Fruit fly (Drosophila melanogaster) whole organism, embryonic: ENCODE results near the gene Dfd.

Source experiments
- Bdp1 ChIP-seq: fragments of 200-800 bp; sonication (Bioruptor generic); optimal IDR thresholded peaks from 3 replicates; lab custom pipeline; 2016; ENCODE audit warnings: missing biosample characterization, missing genetic modification characterization
- CG10267 ChIP-seq: fragments of 200-800 bp; sonication (Bioruptor generic); optimal IDR thresholded peaks from 2 replicates; lab custom pipeline; 2018; ENCODE audit warnings: missing biosample characterization, mild to moderate bottlenecking, missing genetic modification characterization, moderate library complexity
- CG10543 ChIP-seq: fragments of 200-800 bp; sonication (Bioruptor generic); optimal IDR thresholded peaks from 3 replicates; lab custom pipeline; 2017; ENCODE audit warnings: missing biosample characterization, mild to moderate bottlenecking, missing genetic modification characterization, moderate library complexity
- CG12391 ChIP-seq: fragments of 200-800 bp; sonication (Bioruptor generic); optimal IDR thresholded peaks from 3 replicates; lab custom pipeline; 2018; ENCODE audit warnings: missing biosample characterization, mild to moderate bottlenecking, missing genetic modification characterization, moderate library complexity
- CG1602 ChIP-seq: fragments of 200-800 bp; sonication (Bioruptor generic); optimal IDR thresholded peaks from 3 replicates; lab custom pipeline; 2016; ENCODE audit warnings: missing biosample characterization, missing genetic modification characterization
- CG1792 ChIP-seq: fragments of 200-800 bp; sonication (Bioruptor generic); optimal IDR thresholded peaks from 2 replicates; lab custom pipeline; 2016; ENCODE audit warnings: missing biosample characterization, missing genetic modification characterization
- CG2129 ChIP-seq: fragments of 200-800 bp; sonication (Bioruptor generic); IDR thresholded peaks from 2 replicates; pipeline ENCODE4 v1.3.6; 2022; ENCODE audit warnings: missing biosample characterization, missing genetic modification characterization; ENCODE audit not compliant: partially characterized antibody
- CG2202 ChIP-seq: fragments of 200-800 bp; sonication (Bioruptor generic); optimal IDR thresholded peaks from 2 replicates; lab custom pipeline; 2018; ENCODE audit warnings: missing biosample characterization, mild to moderate bottlenecking, missing genetic modification characterization
- CG31365 ChIP-seq: fragments of 200-800 bp; sonication (Bioruptor generic); optimal IDR thresholded peaks from 2 replicates; lab custom pipeline; 2018; ENCODE audit warnings: missing biosample characterization, mild to moderate bottlenecking, missing genetic modification characterization
- CG33557 ChIP-seq: fragments of 200-800 bp; sonication (Bioruptor generic); optimal IDR thresholded peaks from 2 replicates; lab custom pipeline; 2019; ENCODE audit warnings: missing biosample characterization, mild to moderate bottlenecking, missing genetic modification characterization, moderate library complexity
- CG34224 ChIP-seq: fragments of 200-800 bp; sonication (Bioruptor generic); IDR thresholded peaks from 3 replicates; pipeline ENCODE4 v1.3.6; 2022; ENCODE audit warnings: missing biosample characterization, missing genetic modification characterization; ENCODE audit not compliant: partially characterized antibody
- CG5180 ChIP-seq: fragments of 200-800 bp; sonication (Bioruptor generic); optimal IDR thresholded peaks from 3 replicates; lab custom pipeline; 2017; ENCODE audit warnings: missing biosample characterization, missing genetic modification characterization, mild to moderate bottlenecking, moderate library complexity, missing genetic modification reagents
- CG6683 ChIP-seq: fragments of 200-800 bp; sonication (Bioruptor generic); optimal IDR thresholded peaks from 2 replicates; lab custom pipeline; 2017; ENCODE audit warnings: missing biosample characterization, mild to moderate bottlenecking, missing genetic modification characterization, missing genetic modification reagents
- CG6689 ChIP-seq: fragments of 200-800 bp; sonication (Bioruptor generic); IDR thresholded peaks from 2 replicates; pipeline ENCODE4 v1.3.6; 2022; ENCODE audit warnings: missing biosample characterization, missing genetic modification characterization
- CG6765 ChIP-seq: fragments of 200-800 bp; sonication (Bioruptor generic); optimal IDR thresholded peaks from 3 replicates; lab custom pipeline; 2017; ENCODE audit warnings: missing biosample characterization, mild to moderate bottlenecking, missing genetic modification characterization
- CG7839 ChIP-seq: fragments of 200-800 bp; sonication (Bioruptor generic); optimal IDR thresholded peaks from 3 replicates; lab custom pipeline; 2018; ENCODE audit warnings: missing biosample characterization, mild to moderate bottlenecking, missing genetic modification characterization, moderate library complexity
- CG7928 ChIP-seq: fragments of 200-800 bp; sonication (Bioruptor generic); optimal IDR thresholded peaks from 2 replicates; lab custom pipeline; 2017; ENCODE audit warnings: missing biosample characterization, mild to moderate bottlenecking, missing genetic modification characterization
- CTCF ChIP-seq: fragments of 200-800 bp; sonication (Bioruptor generic); optimal IDR thresholded peaks from 2 replicates; lab custom pipeline; 2017; ENCODE audit warnings: missing biosample characterization, mild to moderate bottlenecking, missing genetic modification characterization, moderate library complexity
- CkIIα-i1 ChIP-seq: fragments of 200-800 bp; sonication (Bioruptor generic); IDR thresholded peaks from 2 replicates; pipeline ENCODE4 v1.3.6; 2022; ENCODE audit warnings: missing biosample characterization, missing genetic modification characterization
- Ets65A ChIP-seq: fragments of 200-800 bp; sonication (Bioruptor generic); peaks from one replicate; lab custom pipeline; 2016; ENCODE audit warnings: missing biosample characterization, missing genetic modification characterization
- H15 ChIP-seq: fragments of 200-800 bp; sonication (Bioruptor generic); IDR thresholded peaks from 3 replicates; pipeline ENCODE4 v1.3.6; 2022; ENCODE audit warnings: missing biosample characterization, missing genetic modification characterization
- Hmx ChIP-seq: fragments of 200-800 bp; sonication (Bioruptor generic); optimal IDR thresholded peaks from 2 replicates; lab custom pipeline; 2016; ENCODE audit warnings: missing biosample characterization, missing genetic modification characterization
- Hr3 ChIP-seq: fragments of 200-800 bp; sonication (Bioruptor generic); optimal IDR thresholded peaks from 3 replicates; lab custom pipeline; 2016; ENCODE audit warnings: missing biosample characterization, missing genetic modification characterization
- MESR4 ChIP-seq: fragments of 200-800 bp; sonication (Bioruptor generic); optimal IDR thresholded peaks from 2 replicates; lab custom pipeline; 2018; ENCODE audit warnings: missing biosample characterization, mild to moderate bottlenecking, missing genetic modification characterization, moderate library complexity
- NC2α ChIP-seq: fragments of 200-800 bp; sonication (Bioruptor generic); optimal IDR thresholded peaks from 2 replicates; lab custom pipeline; 2016; ENCODE audit warnings: missing biosample characterization, missing genetic modification characterization
- Poxn ChIP-seq: fragments of 200-800 bp; sonication (Bioruptor generic); IDR thresholded peaks from 2 replicates; pipeline ENCODE4 v1.3.6; 2022; ENCODE audit warnings: missing biosample characterization, missing genetic modification characterization
- Scr ChIP-seq: fragments of 200-800 bp; sonication (Bioruptor generic); IDR thresholded peaks from 2 replicates; pipeline ENCODE4 v1.3.6; 2022; ENCODE audit warnings: missing biosample characterization, missing genetic modification characterization; ENCODE audit not compliant: partially characterized antibody
- Taf1 ChIP-seq: fragments of 200-800 bp; sonication (Bioruptor generic); IDR thresholded peaks from 2 replicates; pipeline ENCODE4 v1.3.6; 2022; ENCODE audit warnings: missing biosample characterization, missing genetic modification characterization
- abd-A ChIP-seq: fragments of 200-800 bp; sonication (Bioruptor generic); optimal IDR thresholded peaks from 3 replicates; lab custom pipeline; 2019; ENCODE audit warnings: missing biosample characterization, mild to moderate bottlenecking, missing genetic modification characterization, moderate library complexity
- btn ChIP-seq: fragments of 200-800 bp; sonication (Bioruptor generic); optimal IDR thresholded peaks from 2 replicates; lab custom pipeline; 2016; ENCODE audit warnings: missing biosample characterization, missing genetic modification characterization
- crc ChIP-seq: fragments of 200-800 bp; sonication (Bioruptor generic); optimal IDR thresholded peaks from 2 replicates; lab custom pipeline; 2016; ENCODE audit warnings: missing biosample characterization, missing genetic modification characterization
- crol ChIP-seq: fragments of 200-800 bp; sonication (Bioruptor generic); IDR thresholded peaks from 2 replicates; pipeline ENCODE4 v1.3.6; 2022; ENCODE audit warnings: missing biosample characterization, missing genetic modification characterization
- gem ChIP-seq: fragments of 200-800 bp; sonication (Bioruptor generic); optimal IDR thresholded peaks from 2 replicates; lab custom pipeline; 2019; ENCODE audit warnings: missing biosample characterization, mild to moderate bottlenecking, missing genetic modification characterization, moderate library complexity
- ind ChIP-seq: fragments of 200-800 bp; sonication (Bioruptor generic); optimal IDR thresholded peaks from 3 replicates; lab custom pipeline; 2016; ENCODE audit warnings: missing biosample characterization, missing genetic modification characterization
- mirr ChIP-seq: fragments of 200-800 bp; sonication (Bioruptor generic); optimal IDR thresholded peaks from 3 replicates; lab custom pipeline; 2018; ENCODE audit warnings: missing biosample characterization, mild to moderate bottlenecking, missing genetic modification characterization
- mld ChIP-seq: fragments of 200-800 bp; sonication (Bioruptor generic); IDR thresholded peaks from 3 replicates; pipeline ENCODE4 v1.3.6; 2022; ENCODE audit warnings: missing biosample characterization, missing genetic modification characterization; ENCODE audit not compliant: partially characterized antibody
- oc ChIP-seq: fragments of 200-800 bp; sonication (Bioruptor generic); optimal IDR thresholded peaks from 2 replicates; lab custom pipeline; 2018; ENCODE audit warnings: missing biosample characterization, mild to moderate bottlenecking, missing genetic modification characterization, moderate library complexity
- prd ChIP-seq, 3 experiments: fragments of >200 bp in 2 of 3; fragments of 200-800 bp in 1 of 3; sonication (Bioruptor generic) in 1 of 3; optimal IDR thresholded peaks in 2 of 3; IDR thresholded peaks in 1 of 3; 2 replicates in 2 of 3; 3 replicates in 1 of 3; pipeline versions ENCODE4 v1.3.6 to Lab custom; 2017 to 2022; ENCODE audit warnings: missing biosample characterization in 1 of 3, missing genetic modification characterization in 1 of 3
- pros ChIP-seq: fragments of 200-800 bp; sonication (Bioruptor generic); optimal IDR thresholded peaks from 3 replicates; lab custom pipeline; 2019; ENCODE audit warnings: missing biosample characterization, mild to moderate bottlenecking, missing genetic modification characterization, moderate library complexity
- psq ChIP-seq: fragments of 200-800 bp; sonication (Bioruptor generic); optimal IDR thresholded peaks from 2 replicates; lab custom pipeline; 2017; ENCODE audit warnings: missing biosample characterization, missing genetic modification characterization
- pum ChIP-seq: fragments of 200-800 bp; sonication (Bioruptor generic); optimal IDR thresholded peaks from 2 replicates; lab custom pipeline; 2016; ENCODE audit warnings: missing biosample characterization, missing genetic modification characterization
- ranshi ChIP-seq: fragments of 200-800 bp; sonication (Bioruptor generic); IDR thresholded peaks from 2 replicates; pipeline ENCODE4 v1.3.6; 2022; ENCODE audit warnings: missing biosample characterization, missing genetic modification characterization
- ro ChIP-seq: fragments of 200-800 bp; sonication (Bioruptor generic); IDR thresholded peaks from 2 replicates; pipeline ENCODE4 v1.3.6; 2022; ENCODE audit warnings: missing biosample characterization, missing genetic modification characterization
- sc ChIP-seq, 3 experiments: fragments of >200 bp in 2 of 3; fragments of 200-800 bp in 1 of 3; sonication (Bioruptor generic) in 1 of 3; optimal IDR thresholded peaks; 2 replicates in 2 of 3; 3 replicates in 1 of 3; lab custom pipeline; 2017; ENCODE audit warnings: mild to moderate bottlenecking in 1 of 3, missing biosample characterization in 1 of 3, missing genetic modification characterization in 1 of 3, missing genetic modification reagents in 1 of 3
- sd ChIP-seq: fragments of 200-800 bp; sonication (Bioruptor generic); optimal IDR thresholded peaks from 3 replicates; lab custom pipeline; 2018; ENCODE audit warnings: missing biosample characterization, mild to moderate bottlenecking, missing genetic modification characterization, moderate library complexity
- sens ChIP-seq: fragments of 200-800 bp; sonication (Bioruptor generic); peaks from one replicate; lab custom pipeline; 2016; ENCODE audit warnings: missing biosample characterization, missing genetic modification characterization
- tup ChIP-seq: fragments of 200-800 bp; sonication (Bioruptor generic); optimal IDR thresholded peaks from 2 replicates; lab custom pipeline; 2016; ENCODE audit warnings: missing biosample characterization, mild to moderate bottlenecking, missing genetic modification characterization, moderate library complexity
- vnd ChIP-seq: fragments of 200-800 bp; sonication (Bioruptor generic); IDR thresholded peaks from 3 replicates; pipeline ENCODE4 v1.3.6; 2022; ENCODE audit warnings: missing biosample characterization, missing genetic modification characterization; ENCODE audit not compliant: partially characterized antibody
- vvl ChIP-seq: fragments of 200-800 bp; sonication (Bioruptor generic); IDR thresholded peaks from 2 replicates; pipeline ENCODE4 v1.3.6; 2022; ENCODE audit warnings: missing biosample characterization, missing genetic modification characterization

Gene Dfd

dm6 chr3R:6818904-6819595, 27.4 kb downstream of the Dfd start (continued):
- TF ChIP-seq Ets65A (no peak), CG1792 (GFP tag; lab: Kevin White, UChicago) (no peak), mld (GFP tag; lab: Robert Waterston, UW) (no peak), CG10267 (tag; lab: Kevin White, UChicago) (no peak), pum (GFP tag; lab: Kevin White, UChicago) (no peak), CkIIα-i1 (GFP tag; lab: Robert Waterston, UW) (no peak), crc (GFP tag; lab: Kevin White, UChicago) (no peak), sd (no peak), Taf1 (no peak), btn (no peak), CG1602 (GFP tag; lab: Kevin White, UChicago) (no peak), CG10543 (peak; percentile 52), CG34224 (GFP tag; lab: Robert Waterston, UW) (no peak), vvl (GFP tag; lab: Robert Waterston, UW) (peak; percentile 12; the same call in 1 of the 2 replicates), ind (GFP tag; lab: Kevin White, UChicago) (no peak), sens (peak; percentile 63), psq (GFP tag; lab: Kevin White, UChicago) (no peak), gem (tag; lab: Kevin White, UChicago) (peak; percentile 57), CTCF (GFP tag; lab: Kevin White, UChicago) (peak; percentile 32), oc (peak; percentile 67), CG12391 (tag; lab: Kevin White, UChicago) (no peak), CG6683 (GFP tag; lab: Kevin White, UChicago) (no peak), Poxn (GFP tag; lab: Robert Waterston, UW) (no peak), CG31365 (tag; lab: Kevin White, UChicago) (peak; percentile 99), crol (no peak), sc (optimal IDR thresholded peaks at IDR 0.05; lab: Kevin White, UChicago) (no peak), sc (GFP tag; optimal IDR thresholded peaks at IDR 0.05; lab: Kevin White, UChicago) (no peak), vnd (GFP tag; lab: Robert Waterston, UW) (no peak), pros (GFP tag; lab: Kevin White, UChicago) (no peak), H15 (GFP tag; lab: Robert Waterston, UW) (no peak), Scr (GFP tag; lab: Robert Waterston, UW) (peak; percentile 9; the same call in 1 of the 2 replicates), CG6765 (GFP tag; lab: Kevin White, UChicago) (no peak), Hr3 (no peak), MESR4 (no peak), mirr (peak; percentile 38), ro (0 out of 2 replicates have a peak, but pooled peaks have one; percentile 2), CG7928 (GFP tag; lab: Kevin White, UChicago) (no peak), prd (optimal IDR thresholded peaks at IDR 0.05; lab: Kevin White, UChicago) (no peak), prd (GFP tag; IDR thresholded peaks at IDR 0.05; lab: Robert Waterston, UW) (no peak), CG2129 (no peak), CG2202 (no peak), CG6689 (GFP tag; lab: Robert Waterston, UW) (no peak; the same call in 1 of the 2 replicates), NC2α (no peak), CG5180 (GFP tag; lab: Kevin White, UChicago) (no peak), tup (GFP tag; lab: Kevin White, UChicago) (no peak), Bdp1 (GFP tag; lab: Kevin White, UChicago) (peak; percentile 100), CG33557 (GFP tag; lab: Kevin White, UChicago) (no peak), CG7839 (tag; lab: Kevin White, UChicago) (no peak), ranshi (GFP tag; lab: Robert Waterston, UW) (no peak), Hmx (no peak), abd-A (tag; lab: Kevin White, UChicago) (no peak)
